Worm (Caenorhabditis elegans): Measurements from ENCODE around the gene B0001.7.

ce11 chrIV:12131308-12132072, 22.6 kb downstream of the B0001.7 start:
- TF ChIP-seq ceh-9 (tag; optimal IDR thresholded peaks at IDR 0.05), result no peak
- TF ChIP-seq rnt-1 (tag; optimal IDR thresholded peaks at IDR 0.05), result no peak
- TF ChIP-seq hlh-15 (tag; optimal IDR thresholded peaks at IDR 0.05), result no peak
- TF ChIP-seq pha-4 (tag; optimal IDR thresholded peaks at IDR 0.05), result no peak
- TF ChIP-seq C38D4.7 (GFP tag; optimal IDR thresholded peaks at IDR 0.05), result no peak
